Worm (Caenorhabditis elegans) whole organism, L1 larva: ENCODE data around the gene K01D12.10.

Experiments
- C34B4.2 ChIP-seq: sonication (generic microtip); optimal IDR thresholded peaks from 2 replicates; lab custom pipeline; 2017; ENCODE audit warnings: mild to moderate bottlenecking, missing genetic modification characterization, missing compliant biosample characterization
- blmp-1 ChIP-seq: fragments of 150-350 bp; optimal IDR thresholded peaks from 2 replicates; lab custom pipeline; 2014; ENCODE audit warnings: missing biosample characterization, missing genetic modification characterization
- ceh-82 ChIP-seq, 3 experiments: fragments of 150-350 bp in 1 of 3; sonication (generic microtip) in 2 of 3; optimal IDR thresholded peaks; 2 replicates each; lab custom pipeline; 2014 to 2017; ENCODE audit warnings: missing biosample characterization in 3 of 3, missing genetic modification characterization in 3 of 3
- ceh-88 ChIP-seq: fragments of 200-800 bp; sonication (Bioruptor generic); IDR thresholded peaks from 2 replicates; pipeline ENCODE4 v1.3.6; 2022; ENCODE audit warnings: missing genetic modification characterization, missing compliant biosample characterization
- efl-1 ChIP-seq, 4 experiments: fragments of 150-350 bp; optimal IDR thresholded peaks in 3 of 4; peaks in 1 of 4; 1 replicate in 1 of 4; 2 replicates in 3 of 4; lab custom pipeline; 2014; ENCODE audit warnings: missing biosample characterization in 2 of 4, missing genetic modification characterization in 2 of 4, missing genetic modification reagents in 2 of 4
- elt-3 ChIP-seq, 6 experiments: fragments of 150-350 bp in 1 of 6; sonication (generic microtip); optimal IDR thresholded peaks; 2 replicates each; lab custom pipeline; 2017 to 2018; ENCODE audit warnings: missing biosample characterization in 6 of 6, missing genetic modification characterization in 6 of 6, inconsistent platforms in 1 of 6
- ets-5 ChIP-seq: fragments of 200-800 bp; sonication (Bioruptor generic); IDR thresholded peaks from 2 replicates; pipeline ENCODE4 v1.3.6; 2022; ENCODE audit warnings: missing genetic modification characterization, missing compliant biosample characterization
- hlh-17 ChIP-seq: fragments of 200-800 bp; sonication (Bioruptor generic); optimal IDR thresholded peaks from 2 replicates; lab custom pipeline; 2018; ENCODE audit warnings: missing genetic modification characterization, mild to moderate bottlenecking, missing compliant biosample characterization, moderate library complexity, borderline replicate concordance
- irx-1 ChIP-seq: sonication (generic microtip); optimal IDR thresholded peaks from 2 replicates; lab custom pipeline; 2016; ENCODE audit warnings: missing genetic modification characterization, missing compliant biosample characterization
- jun-1 ChIP-seq: fragments of 150-350 bp; optimal IDR thresholded peaks from 2 replicates; lab custom pipeline; 2014; ENCODE audit warnings: missing biosample characterization, missing genetic modification reagents, missing genetic modification characterization
- lin-14 ChIP-seq: fragments of 200-800 bp; sonication (Bioruptor generic); optimal IDR thresholded peaks from 2 replicates; lab custom pipeline; 2018; ENCODE audit warnings: mild to moderate bottlenecking, missing genetic modification characterization, moderate library complexity, missing compliant biosample characterization
- lin-35 ChIP-seq, 2 experiments: fragments of 150-350 bp; optimal IDR thresholded peaks; 2 replicates each; lab custom pipeline; 2014; ENCODE audit warnings: missing biosample characterization in 2 of 2, missing genetic modification characterization in 2 of 2, missing genetic modification reagents in 2 of 2
- lin-39 ChIP-seq: fragments of 150-350 bp; optimal IDR thresholded peaks from 2 replicates; lab custom pipeline; 2014; ENCODE audit warnings: missing biosample characterization, missing genetic modification reagents, missing genetic modification characterization
- lsy-2 ChIP-seq, 2 experiments: fragments of 150-350 bp; optimal IDR thresholded peaks; 2 replicates each; lab custom pipeline; 2014; ENCODE audit warnings: missing biosample characterization in 2 of 2, missing genetic modification characterization in 2 of 2
- mab-9 ChIP-seq: fragments of 200-800 bp; sonication (Bioruptor generic); IDR thresholded peaks from 2 replicates; pipeline ENCODE4 v1.3.6; 2022; ENCODE audit warnings: missing genetic modification reagents, missing genetic modification characterization, missing compliant biosample characterization
- mdl-1 ChIP-seq, 2 experiments: fragments of 150-350 bp; optimal IDR thresholded peaks; 2 replicates each; lab custom pipeline; 2014 to 2017; ENCODE audit warnings: missing biosample characterization in 2 of 2, missing genetic modification characterization in 2 of 2, inconsistent platforms in 1 of 2
- nhr-11 ChIP-seq: fragments of 150-350 bp; optimal IDR thresholded peaks from 2 replicates; lab custom pipeline; 2014; ENCODE audit warnings: missing biosample characterization, missing genetic modification characterization
- nhr-12 ChIP-seq: sonication (generic microtip); optimal IDR thresholded peaks from 2 replicates; lab custom pipeline; 2017; ENCODE audit warnings: missing biosample characterization, missing genetic modification characterization
- nhr-20 ChIP-seq: sonication (generic microtip); optimal IDR thresholded peaks from 2 replicates; lab custom pipeline; 2016; ENCODE audit warnings: mild to moderate bottlenecking, missing genetic modification characterization, missing compliant biosample characterization
- nhr-28 ChIP-seq: fragments of 150-350 bp; optimal IDR thresholded peaks from 2 replicates; lab custom pipeline; 2014; ENCODE audit warnings: missing biosample characterization, missing genetic modification characterization
- nhr-71 ChIP-seq: sonication (generic microtip); optimal IDR thresholded peaks from 2 replicates; lab custom pipeline; 2016; ENCODE audit warnings: mild to moderate bottlenecking, missing genetic modification characterization, moderate library complexity, missing compliant biosample characterization
- nhr-77 ChIP-seq: fragments of 150-350 bp; optimal IDR thresholded peaks from 2 replicates; lab custom pipeline; 2014; ENCODE audit warnings: missing biosample characterization, missing genetic modification characterization
- nhr-85 ChIP-seq: sonication (generic microtip); peaks from one replicate; lab custom pipeline; 2016; ENCODE audit warnings: missing genetic modification characterization, inconsistent platforms, missing compliant biosample characterization
- nhr-90 ChIP-seq: sonication (generic microtip); optimal IDR thresholded peaks from 2 replicates; lab custom pipeline; 2016; ENCODE audit warnings: mild to moderate bottlenecking, missing genetic modification characterization, missing compliant biosample characterization; ENCODE audit not compliant: poor library complexity
- pqm-1 ChIP-seq: sonication (generic microtip); optimal IDR thresholded peaks from 3 replicates; lab custom pipeline; 2017; ENCODE audit warnings: missing biosample characterization, missing genetic modification characterization
- skn-1 ChIP-seq: fragments of 150-350 bp; optimal IDR thresholded peaks from 2 replicates; lab custom pipeline; 2014; ENCODE audit warnings: missing biosample characterization, missing genetic modification characterization
- snu-23 ChIP-seq: sonication (generic microtip); optimal IDR thresholded peaks from 2 replicates; lab custom pipeline; 2016; ENCODE audit warnings: missing genetic modification characterization, missing compliant biosample characterization
- sox-4 ChIP-seq: sonication (generic microtip); optimal IDR thresholded peaks from 2 replicates; lab custom pipeline; 2016; ENCODE audit warnings: missing genetic modification characterization, missing compliant biosample characterization
- tbx-2 ChIP-seq: sonication (generic microtip); optimal IDR thresholded peaks from 2 replicates; lab custom pipeline; 2016; ENCODE audit warnings: missing genetic modification characterization, missing compliant biosample characterization
- unc-86 ChIP-seq: sonication (generic microtip); optimal IDR thresholded peaks from 2 replicates; lab custom pipeline; 2016; ENCODE audit warnings: missing genetic modification characterization, missing compliant biosample characterization
- unc-98 ChIP-seq: fragments of 200-800 bp; sonication (Bioruptor generic); IDR thresholded peaks from 2 replicates; pipeline ENCODE4 v1.3.6; 2022; ENCODE audit warnings: missing genetic modification characterization, missing compliant biosample characterization
- xbp-1 ChIP-seq: sonication (generic microtip); optimal IDR thresholded peaks from 2 replicates; lab custom pipeline; 2016; ENCODE audit warnings: missing genetic modification characterization, missing compliant biosample characterization
- ztf-11 ChIP-seq, 2 experiments: sonication (generic microtip); optimal IDR thresholded peaks; 2 replicates each; lab custom pipeline; 2016 to 2017; ENCODE audit warnings: missing genetic modification characterization in 2 of 2, missing biosample characterization in 1 of 2, missing compliant biosample characterization in 1 of 2

Gene K01D12.10

ce11 chrV:12408525-12408924, 2.5 kb downstream of the K01D12.10 start, which contains the start of gene cdr-4:
cdr-4 (minus strand) TSS chrV:12408625.
- TF ChIP-seq sox-4 (no peak), irx-1 (tag; lab: Kevin White, UChicago) (no peak)

DNA sequence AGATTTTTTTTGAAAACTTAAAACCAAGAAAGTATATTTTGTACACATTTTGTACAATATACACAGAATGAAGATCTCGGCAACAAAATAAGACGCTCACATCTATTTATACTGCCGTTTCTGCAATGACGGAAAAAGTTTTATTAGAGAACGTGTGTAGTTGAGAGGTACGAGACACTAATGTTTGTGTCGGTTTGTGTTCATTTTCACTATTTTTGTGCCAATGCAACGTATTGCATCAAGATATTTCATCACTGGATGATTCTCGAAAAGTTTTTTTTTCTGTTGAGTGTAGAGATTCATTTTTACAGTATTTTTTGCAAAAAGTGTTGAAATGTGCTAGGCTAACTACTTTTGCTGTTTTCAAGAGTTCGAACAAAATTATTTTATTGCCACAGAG, 3.0 kb downstream of the K01D12.10 start:
- TF ChIP-seq elt-3 (tag; optimal IDR thresholded peaks at IDR 0.05; lab: Kevin White, UChicago): peak in 1 of 6 experiments; percentile 0
- peak in 1 of 3 experiments; percentile 12 for TF ChIP-seq ceh-82 (tag; optimal IDR thresholded peaks at IDR 0.05; lab: Kevin White, UChicago)
- no peak for TF ChIP-seq ztf-11 (tag; optimal IDR thresholded peaks at IDR 0.05; lab: Kevin White, UChicago)
- TF ChIP-seq pqm-1: no peak
- no peak for TF ChIP-seq nhr-77 (tag; lab: Kevin White, UChicago)
- TF ChIP-seq blmp-1 (tag; lab: Kevin White, UChicago): peak; percentile 48
- peak in 1 of 2 experiments; percentile 3 for TF ChIP-seq lin-35 (GFP tag; optimal IDR thresholded peaks at IDR 0.05; lab: Kevin White, UChicago)
- TF ChIP-seq xbp-1 (tag; lab: Kevin White, UChicago): peak; percentile 62
- TF ChIP-seq nhr-20 (tag; lab: Kevin White, UChicago): peak; percentile 45
- TF ChIP-seq nhr-28 (tag; lab: Kevin White, UChicago): peak; percentile 17
- TF ChIP-seq efl-1 (optimal IDR thresholded peaks at IDR 0.05; lab: Kevin White, UChicago): peak in 1 of 2 experiments; percentile 34
- no peak for TF ChIP-seq efl-1 (GFP tag; optimal IDR thresholded peaks at IDR 0.05 in 1 of 2; lab: Kevin White, UChicago)
- peak; percentile 37 for TF ChIP-seq snu-23 (GFP tag; lab: Kevin White, UChicago)
- peak; percentile 66 for TF ChIP-seq nhr-85 (tag; lab: Kevin White, UChicago)
- TF ChIP-seq nhr-11: no peak
- TF ChIP-seq C34B4.2 (tag; lab: Kevin White, UChicago): no peak
- no peak for TF ChIP-seq hlh-17 (GFP tag; lab: Kevin White, UChicago)
- peak; percentile 17 for TF ChIP-seq nhr-71 (tag; lab: Kevin White, UChicago)
- TF ChIP-seq jun-1 (tag; lab: Kevin White, UChicago): no peak
- TF ChIP-seq lin-14 (GFP tag; lab: Kevin White, UChicago): peak; percentile 72
- TF ChIP-seq skn-1 (tag; lab: Kevin White, UChicago): peak; percentile 85
- TF ChIP-seq lsy-2 (tag; optimal IDR thresholded peaks at IDR 0.05; lab: Kevin White, UChicago): no peak

- TF ChIP-seq nhr-71 (tag; lab: Kevin White, UChicago): peak; percentile 57
- TF ChIP-seq snu-23 (GFP tag; lab: Kevin White, UChicago): peak; percentile 17
- TF ChIP-seq lin-14 (GFP tag; lab: Kevin White, UChicago): peak; percentile 26
- no peak for TF ChIP-seq unc-98
- TF ChIP-seq nhr-20 (tag; lab: Kevin White, UChicago): peak; percentile 61
- TF ChIP-seq tbx-2 (tag; lab: Kevin White, UChicago): peak; percentile 6
- no peak for TF ChIP-seq lin-39 (tag; lab: Kevin White, UChicago)
- no peak for TF ChIP-seq ztf-11 (tag; optimal IDR thresholded peaks at IDR 0.05; lab: Kevin White, UChicago)
- TF ChIP-seq nhr-90 (tag; lab: Kevin White, UChicago): peak; percentile 34
- no peak for TF ChIP-seq ceh-88
- TF ChIP-seq nhr-12 (tag; lab: Kevin White, UChicago): no peak
- no peak for TF ChIP-seq mdl-1 (tag; optimal IDR thresholded peaks at IDR 0.05; lab: Kevin White, UChicago)
- TF ChIP-seq irx-1 (tag; lab: Kevin White, UChicago): no peak
- TF ChIP-seq mab-9 (GFP tag; lab: Robert Waterston, UW): no peak
- TF ChIP-seq ets-5 (GFP tag; lab: Robert Waterston, UW): no peak
- TF ChIP-seq nhr-85 (tag; lab: Kevin White, UChicago): peak; percentile 69
These were observed 4.5 kb downstream of the K01D12.10 start, which contains the start of gene hrg-2 for ce11 chrV:12410416-12411001. hrg-2 (minus strand) TSS chrV:12410513.

- peak in 3 of 6 experiments; percentile 7 to 80 (median 67) for TF ChIP-seq elt-3 (tag; optimal IDR thresholded peaks at IDR 0.05; lab: Kevin White, UChicago)
- peak; percentile 41 for TF ChIP-seq lin-14 (GFP tag; lab: Kevin White, UChicago)
- no peak for TF ChIP-seq unc-86
- peak; percentile 0 for TF ChIP-seq nhr-20 (tag; lab: Kevin White, UChicago)
- peak; percentile 86 for TF ChIP-seq nhr-85 (tag; lab: Kevin White, UChicago)
These were observed 5.9 kb downstream of the K01D12.10 start, which contains the start of gene cdr-7 for ce11 chrV:12411909-12412308. cdr-7 (minus strand) TSS chrV:12412113.
